Fruit fly (Drosophila melanogaster) whole organism, larva: ENCODE data around the gene Usp10.

Experiments
- noc ChIP-seq: fragments of 200-800 bp; sonication (Bioruptor generic); optimal IDR thresholded peaks from 3 replicates; lab custom pipeline; 2019; ENCODE audit warnings: missing biosample characterization, mild to moderate bottlenecking, missing genetic modification characterization, moderate library complexity

Usp10 gene

dm6 chr3L:888372-888771, 16.7 kb downstream of the Usp10 start:
- TF ChIP-seq noc (tag; lab: Kevin White, UChicago): no peak

- peak; percentile 94 for TF ChIP-seq noc (tag; lab: Kevin White, UChicago)
Observed at dm6 chr3L:895314-895980, 23.7 kb downstream of the Usp10 start, which contains the start of gene CG34056. CG34056 (plus strand) TSS chr3L:895951.

- TF ChIP-seq noc (tag; lab: Kevin White, UChicago): no peak
Observed at dm6 chr3L:897080-897479, 25.4 kb downstream of the Usp10 start, which contains the start of gene CG34057. CG34057 (plus strand) TSS chr3L:897380.

dm6 chr3L:899304-899703, 27.6 kb downstream of the Usp10 start:
- TF ChIP-seq noc (tag; lab: Kevin White, UChicago): no peak

- TF ChIP-seq noc (tag; lab: Kevin White, UChicago): no peak
Observed at dm6 chr3L:900466-901249, 29.0 kb downstream of the Usp10 start.

- no peak for TF ChIP-seq noc (tag; lab: Kevin White, UChicago)
Observed at dm6 chr3L:901442-901841, 29.7 kb downstream of the Usp10 start.

- no peak for TF ChIP-seq noc (tag; lab: Kevin White, UChicago)
Observed at dm6 chr3L:902598-902997, 30.9 kb downstream of the Usp10 start, which contains the start of gene mat. mat (plus strand) TSS chr3L:902898.

dm6 chr3L:903900-904299, 32.2 kb downstream of the Usp10 start:
- no peak for TF ChIP-seq noc (tag; lab: Kevin White, UChicago)

- TF ChIP-seq noc (tag; lab: Kevin White, UChicago): no peak
Observed at dm6 chr3L:904364-904763, 32.7 kb downstream of the Usp10 start.

dm6 chr3L:904991-905745, 33.5 kb downstream of the Usp10 start:
- TF ChIP-seq noc (tag; lab: Kevin White, UChicago): no peak

- no peak for TF ChIP-seq noc (tag; lab: Kevin White, UChicago)
Observed at dm6 chr3L:907673-908323, 36.1 kb downstream of the Usp10 start.

- TF ChIP-seq noc (tag; lab: Kevin White, UChicago): no peak
Observed at dm6 chr3L:908508-909162, 36.9 kb downstream of the Usp10 start, which contains the start of gene nerfin-1. nerfin-1 (plus strand) TSS chr3L:909112.

- no peak for TF ChIP-seq noc (tag; lab: Kevin White, UChicago)
Observed at dm6 chr3L:912406-913369, 41.0 kb downstream of the Usp10 start.

- no peak for TF ChIP-seq noc (tag; lab: Kevin White, UChicago)
Observed at dm6 chr3L:913682-914081, 42.0 kb downstream of the Usp10 start, which contains the start of gene Glut1. Glut1 (plus strand) TSS chr3L:914074.
